Fruit fly (Drosophila melanogaster) whole organism, adult: Measurements from ENCODE around the gene CG4820.

Experiments
- CG11617 ChIP-seq: fragments of 200-800 bp; sonication (Bioruptor generic); optimal IDR thresholded peaks from 2 replicates; lab custom pipeline; 2017; ENCODE audit warnings: mild to moderate bottlenecking, missing biosample characterization, missing genetic modification reagents, missing genetic modification characterization
- CG12768 ChIP-seq: fragments of 200-800 bp; sonication (Bioruptor generic); optimal IDR thresholded peaks from 2 replicates; lab custom pipeline; 2017; ENCODE audit warnings: missing biosample characterization, missing genetic modification characterization, mild to moderate bottlenecking, moderate library complexity, missing genetic modification reagents
- CG14711 ChIP-seq: fragments of 200-800 bp; sonication (Bioruptor generic); optimal IDR thresholded peaks from 2 replicates; lab custom pipeline; 2018; ENCODE audit warnings: missing biosample characterization, mild to moderate bottlenecking, missing genetic modification characterization, moderate library complexity
- CG1620 ChIP-seq: fragments of 200-800 bp; sonication (Bioruptor generic); optimal IDR thresholded peaks from 2 replicates; lab custom pipeline; 2016; ENCODE audit warnings: missing biosample characterization, missing genetic modification characterization
- CG33017 ChIP-seq: fragments of 200-800 bp; sonication (Bioruptor generic); optimal IDR thresholded peaks from 2 replicates; lab custom pipeline; 2018; ENCODE audit warnings: missing biosample characterization, mild to moderate bottlenecking, missing genetic modification characterization, moderate library complexity
- CG5204 ChIP-seq: fragments of 200-800 bp; sonication (Bioruptor generic); optimal IDR thresholded peaks from 2 replicates; lab custom pipeline; 2016; ENCODE audit warnings: missing biosample characterization, missing genetic modification characterization
- CG7045 ChIP-seq: fragments of 200-800 bp; sonication (Bioruptor generic); optimal IDR thresholded peaks from 2 replicates; lab custom pipeline; 2017; ENCODE audit warnings: missing biosample characterization, mild to moderate bottlenecking, missing genetic modification characterization
- CG7101 ChIP-seq: fragments of 200-800 bp; sonication (Bioruptor generic); optimal IDR thresholded peaks from 2 replicates; lab custom pipeline; 2018; ENCODE audit warnings: missing biosample characterization, mild to moderate bottlenecking, missing genetic modification characterization, moderate library complexity
- Clk ChIP-seq: fragments of 200-800 bp; sonication (Bioruptor generic); optimal IDR thresholded peaks from 2 replicates; lab custom pipeline; 2017; ENCODE audit warnings: missing biosample characterization, missing genetic modification characterization
- Crg-1 ChIP-seq: fragments of 200-800 bp; sonication (Bioruptor generic); optimal IDR thresholded peaks from 2 replicates; lab custom pipeline; 2016; ENCODE audit warnings: missing biosample characterization, missing genetic modification characterization
- Hr96 ChIP-seq: fragments of 200-800 bp; sonication (Bioruptor generic); optimal IDR thresholded peaks from 2 replicates; lab custom pipeline; 2016; ENCODE audit warnings: missing biosample characterization, missing genetic modification characterization
- Mnt ChIP-seq: fragments of 200-800 bp; sonication (Bioruptor generic); optimal IDR thresholded peaks from 2 replicates; lab custom pipeline; 2016; ENCODE audit warnings: missing biosample characterization, mild to moderate bottlenecking, missing genetic modification characterization
- bab1 ChIP-seq: fragments of 200-800 bp; sonication (Bioruptor generic); optimal IDR thresholded peaks from 3 replicates; lab custom pipeline; 2019; ENCODE audit warnings: missing biosample characterization, mild to moderate bottlenecking, missing genetic modification characterization, moderate library complexity
- cic ChIP-seq: fragments of 200-800 bp; sonication (Bioruptor generic); optimal IDR thresholded peaks from 2 replicates; lab custom pipeline; 2017; ENCODE audit warnings: missing biosample characterization, mild to moderate bottlenecking, missing genetic modification characterization, moderate library complexity
- cnc ChIP-seq, 2 experiments: fragments of >200 bp; optimal IDR thresholded peaks; 2 replicates each; lab custom pipeline; 2017
- kay ChIP-seq: fragments of 200-800 bp; sonication (Bioruptor generic); peaks from one replicate; lab custom pipeline; 2016; ENCODE audit warnings: missing biosample characterization, missing genetic modification characterization, borderline replicate concordance
- ovo ChIP-seq: fragments of 200-800 bp; sonication (Bioruptor generic); optimal IDR thresholded peaks from 2 replicates; lab custom pipeline; 2016; ENCODE audit warnings: missing biosample characterization, missing genetic modification characterization
- pad ChIP-seq: fragments of 200-800 bp; sonication (Bioruptor generic); optimal IDR thresholded peaks from 3 replicates; lab custom pipeline; 2017; ENCODE audit warnings: missing biosample characterization, missing genetic modification characterization, mild to moderate bottlenecking, moderate library complexity, missing genetic modification reagents
- tj ChIP-seq: fragments of 200-800 bp; sonication (Bioruptor generic); optimal IDR thresholded peaks from 3 replicates; lab custom pipeline; 2017; ENCODE audit warnings: missing biosample characterization, mild to moderate bottlenecking, missing genetic modification characterization, moderate library complexity
- toe ChIP-seq: fragments of 200-800 bp; sonication (Bioruptor generic); optimal IDR thresholded peaks from 2 replicates; lab custom pipeline; 2016; ENCODE audit warnings: missing biosample characterization, missing genetic modification characterization

Gene CG4820

dm6 chr3R:11198062-11198472, 18.3 kb upstream of the CG4820 start:
- no peak for TF ChIP-seq CG14711 (tag; lab: Kevin White, UChicago)
- TF ChIP-seq CG11617 (GFP tag; lab: Kevin White, UChicago), result no peak
- TF ChIP-seq Clk (GFP tag; lab: Kevin White, UChicago), result no peak
- no peak for TF ChIP-seq Hr96 (GFP tag; lab: Kevin White, UChicago)
- no peak for TF ChIP-seq CG7101
- TF ChIP-seq ovo, result no peak
- TF ChIP-seq Mnt (GFP tag; lab: Kevin White, UChicago), result peak; percentile 95
- peak; percentile 50 for TF ChIP-seq pad (GFP tag; lab: Kevin White, UChicago)
- TF ChIP-seq CG12768 (GFP tag; lab: Kevin White, UChicago), result no peak
- TF ChIP-seq toe (GFP tag; lab: Kevin White, UChicago), result no peak
- no peak for TF ChIP-seq CG1620 (GFP tag; lab: Kevin White, UChicago)
- TF ChIP-seq cnc (optimal IDR thresholded peaks at IDR 0.05; lab: Kevin White, UChicago), result no peak
- TF ChIP-seq cic (GFP tag; lab: Kevin White, UChicago), result peak; percentile 92
- TF ChIP-seq CG7045 (GFP tag; lab: Kevin White, UChicago), result peak; percentile 9
- peak; percentile 55 for TF ChIP-seq bab1 (GFP tag; lab: Kevin White, UChicago)
- TF ChIP-seq kay, result peak; percentile 68
- TF ChIP-seq CG5204 (GFP tag; lab: Kevin White, UChicago), result no peak
- peak; percentile 81 for TF ChIP-seq tj (GFP tag; lab: Kevin White, UChicago)
- TF ChIP-seq Crg-1 (GFP tag; lab: Kevin White, UChicago), result no peak
- no peak for TF ChIP-seq CG33017 (tag; lab: Kevin White, UChicago)

dm6 chr3R:11199227-11199835, 17.0 kb upstream of the CG4820 start:
- TF ChIP-seq CG33017 (tag; lab: Kevin White, UChicago) (peak; percentile 23), kay (peak; percentile 66), CG7045 (GFP tag; lab: Kevin White, UChicago) (peak; percentile 0), cic (GFP tag; lab: Kevin White, UChicago) (peak; percentile 77), Clk (GFP tag; lab: Kevin White, UChicago) (no peak), CG11617 (GFP tag; lab: Kevin White, UChicago) (no peak)

dm6 chr3R:11200042-11200884, 16.1 kb upstream of the CG4820 start:
- TF ChIP-seq CG1620 (GFP tag; lab: Kevin White, UChicago), result no peak
- TF ChIP-seq CG7045 (GFP tag; lab: Kevin White, UChicago), result peak; percentile 2
- no peak for TF ChIP-seq Clk (GFP tag; lab: Kevin White, UChicago)
- TF ChIP-seq CG14711 (tag; lab: Kevin White, UChicago), result peak; percentile 56
- TF ChIP-seq ovo, result no peak
- TF ChIP-seq tj (GFP tag; lab: Kevin White, UChicago), result no peak
- no peak for TF ChIP-seq CG33017 (tag; lab: Kevin White, UChicago)
- peak; percentile 92 for TF ChIP-seq kay
- no peak for TF ChIP-seq CG7101
- peak; percentile 30 for TF ChIP-seq cic (GFP tag; lab: Kevin White, UChicago)
- TF ChIP-seq Mnt (GFP tag; lab: Kevin White, UChicago), result peak; percentile 27
- TF ChIP-seq CG12768 (GFP tag; lab: Kevin White, UChicago), result no peak
- TF ChIP-seq CG5204 (GFP tag; lab: Kevin White, UChicago), result no peak
- no peak for TF ChIP-seq cnc (optimal IDR thresholded peaks at IDR 0.05; lab: Kevin White, UChicago)

dm6 chr3R:11200885-11201421, 15.4 kb upstream of the CG4820 start:
- TF ChIP-seq CG7045 (GFP tag; lab: Kevin White, UChicago) (no peak), CG5204 (GFP tag; lab: Kevin White, UChicago) (no peak), pad (GFP tag; lab: Kevin White, UChicago) (no peak), ovo (no peak), Crg-1 (GFP tag; lab: Kevin White, UChicago) (no peak), toe (GFP tag; lab: Kevin White, UChicago) (no peak), bab1 (GFP tag; lab: Kevin White, UChicago) (no peak), CG7101 (peak; percentile 50), CG14711 (tag; lab: Kevin White, UChicago) (no peak), kay (no peak), Hr96 (GFP tag; lab: Kevin White, UChicago) (no peak), Clk (GFP tag; lab: Kevin White, UChicago) (no peak), CG1620 (GFP tag; lab: Kevin White, UChicago) (no peak), cic (GFP tag; lab: Kevin White, UChicago) (no peak), CG11617 (GFP tag; lab: Kevin White, UChicago) (peak; percentile 42), tj (GFP tag; lab: Kevin White, UChicago) (no peak), Mnt (GFP tag; lab: Kevin White, UChicago) (no peak), CG33017 (tag; lab: Kevin White, UChicago) (peak; percentile 46), cnc (optimal IDR thresholded peaks at IDR 0.05; lab: Kevin White, UChicago) (no peak), CG12768 (GFP tag; lab: Kevin White, UChicago) (no peak)

dm6 chr3R:11208766-11209331, 7.5 kb upstream of the CG4820 start:
- TF ChIP-seq CG33017 (tag; lab: Kevin White, UChicago) (no peak), Clk (GFP tag; lab: Kevin White, UChicago) (no peak), cnc (optimal IDR thresholded peaks at IDR 0.05; lab: Kevin White, UChicago) (no peak), cic (GFP tag; lab: Kevin White, UChicago) (peak; percentile 44), bab1 (GFP tag; lab: Kevin White, UChicago) (peak; percentile 48), tj (GFP tag; lab: Kevin White, UChicago) (no peak), Mnt (GFP tag; lab: Kevin White, UChicago) (peak; percentile 18)
